Worm (Caenorhabditis elegans): Measurements from ENCODE around the gene B0250.18.

- TF ChIP-seq lsy-2 (tag; optimal IDR thresholded peaks at IDR 0.05) (no peak), nhr-237 (tag; optimal IDR thresholded peaks at IDR 0.05) (no peak), nhr-76 (tag; optimal IDR thresholded peaks at IDR 0.05) (no peak), nhr-28 (tag; optimal IDR thresholded peaks at IDR 0.05) (no peak), pha-4 (tag; optimal IDR thresholded peaks at IDR 0.05) (no peak), nhr-12 (tag; optimal IDR thresholded peaks at IDR 0.05) (no peak), lin-32 (GFP tag; optimal IDR thresholded peaks at IDR 0.05) (no peak), ces-1 (GFP tag; optimal IDR thresholded peaks at IDR 0.05) (no peak), bed-3 (GFP tag; optimal IDR thresholded peaks at IDR 0.05) (no peak), ztf-11 (tag; optimal IDR thresholded peaks at IDR 0.05) (no peak), tbx-8 (GFP tag; optimal IDR thresholded peaks at IDR 0.05) (no peak)
Measured at ce11 chrV:20416790-20417189, 43.9 kb downstream of the B0250.18 start.

Data from whole organism, mixed stage, embryonic.